Worm (Caenorhabditis elegans) whole organism, young adult: ENCODE measurements around the gene pyc-1.

Experiments
- B0035.1 ChIP-seq: sonication (generic microtip); optimal IDR thresholded peaks from 2 replicates; lab custom pipeline; 2016; ENCODE audit warnings: missing genetic modification characterization, mild to moderate bottlenecking, missing compliant biosample characterization, missing genotype, missing genetic modification reagents
- B0336.3 ChIP-seq: fragments of 200-800 bp; sonication (Bioruptor generic); IDR thresholded peaks from 2 replicates; pipeline ENCODE4 v1.3.6; 2022; ENCODE audit warnings: missing genetic modification characterization, missing compliant biosample characterization
- C06A6.2 ChIP-seq: fragments of 200-800 bp; sonication (Bioruptor generic); conservative IDR thresholded peaks from 2 replicates; pipeline ENCODE4 v1.3.6; 2022; ENCODE audit warnings: missing genetic modification characterization, missing compliant biosample characterization
- D2030.7 ChIP-seq: fragments of 200-800 bp; sonication (Bioruptor generic); IDR thresholded peaks from 2 replicates; pipeline ENCODE4 v1.3.6; 2022; ENCODE audit warnings: missing genetic modification reagents, missing genetic modification characterization, missing compliant biosample characterization
- F23B12.7 ChIP-seq: sonication (generic microtip); optimal IDR thresholded peaks from 2 replicates; lab custom pipeline; 2017; ENCODE audit warnings: missing genetic modification characterization, mild to moderate bottlenecking, missing compliant biosample characterization, antibody characterized with exemption, moderate library complexity; ENCODE audit not compliant: insufficient read depth
- F52B5.7 ChIP-seq: sonication (generic microtip); optimal IDR thresholded peaks from 2 replicates; lab custom pipeline; 2016; ENCODE audit warnings: mild to moderate bottlenecking, missing genetic modification characterization, missing compliant biosample characterization
- T07F8.4 ChIP-seq: sonication (generic microtip); optimal IDR thresholded peaks from 2 replicates; lab custom pipeline; 2016; ENCODE audit warnings: mild to moderate bottlenecking, missing genetic modification characterization, moderate library complexity, missing compliant biosample characterization
- Y53F4B.3 ChIP-seq: fragments of 200-800 bp; sonication (Bioruptor generic); IDR thresholded peaks from 2 replicates; pipeline ENCODE4 v1.3.6; 2022; ENCODE audit warnings: missing genetic modification reagents, missing genetic modification characterization, missing compliant biosample characterization
- Y79H2A.3 ChIP-seq: fragments of 200-800 bp; sonication (Bioruptor generic); conservative IDR thresholded peaks from 2 replicates; pipeline ENCODE4 v1.3.6; 2022; ENCODE audit warnings: missing genetic modification reagents, missing genetic modification characterization, missing compliant biosample characterization
- Y95B8A.8 ChIP-seq: fragments of 200-800 bp; sonication (Bioruptor generic); IDR thresholded peaks from 2 replicates; pipeline ENCODE4 v1.3.6; 2022; ENCODE audit warnings: missing genetic modification reagents, missing genetic modification characterization, missing compliant biosample characterization
- ZK185.1 ChIP-seq: sonication (generic microtip); optimal IDR thresholded peaks from 2 replicates; lab custom pipeline; 2016; ENCODE audit warnings: mild to moderate bottlenecking, missing genetic modification characterization, missing compliant biosample characterization; ENCODE audit not compliant: poor library complexity, severe bottlenecking
- aptf-2 ChIP-seq: fragments of 200-800 bp; sonication (Bioruptor generic); conservative IDR thresholded peaks from 2 replicates; pipeline ENCODE4 v1.3.6; 2022; ENCODE audit warnings: missing genetic modification reagents, missing genetic modification characterization, missing compliant biosample characterization
- aptf-3 ChIP-seq: fragments of 200-800 bp; sonication (Bioruptor generic); IDR thresholded peaks from 2 replicates; pipeline ENCODE4 v1.3.6; 2022; ENCODE audit warnings: missing genetic modification characterization, missing compliant biosample characterization
- bed-1 ChIP-seq: fragments of 200-800 bp; sonication (Bioruptor generic); IDR thresholded peaks from 2 replicates; pipeline ENCODE4 v1.3.6; 2022; ENCODE audit warnings: missing genetic modification reagents, missing genetic modification characterization, missing compliant biosample characterization
- cebp-1 ChIP-seq, 2 experiments: fragments of 200-800 bp in 1 of 2; sonication (Bioruptor generic) in 1 of 2; sonication (generic microtip) in 1 of 2; IDR thresholded peaks in 1 of 2; optimal IDR thresholded peaks in 1 of 2; 2 replicates each; pipeline versions ENCODE4 v1.3.6 to Lab custom; 2017 to 2022; ENCODE audit warnings: missing compliant biosample characterization in 2 of 2, missing genetic modification characterization in 2 of 2, mild to moderate bottlenecking in 1 of 2, missing genetic modification reagents in 1 of 2, moderate library complexity in 1 of 2
- ceh-79 ChIP-seq: sonication (generic microtip); optimal IDR thresholded peaks from 2 replicates; lab custom pipeline; 2017; ENCODE audit warnings: mild to moderate bottlenecking, missing genetic modification characterization, missing compliant biosample characterization
- dox-1 ChIP-seq: fragments of 200-800 bp; sonication (Bioruptor generic); IDR thresholded peaks from 2 replicates; pipeline ENCODE4 v1.3.6; 2022; ENCODE audit warnings: missing genetic modification reagents, missing genetic modification characterization, missing compliant biosample characterization
- dpff-1 ChIP-seq: sonication (generic microtip); optimal IDR thresholded peaks from 2 replicates; lab custom pipeline; 2017; ENCODE audit warnings: mild to moderate bottlenecking, missing genetic modification characterization, missing compliant biosample characterization
- fkh-3 ChIP-seq: sonication (generic microtip); optimal IDR thresholded peaks from 2 replicates; lab custom pipeline; 2016; ENCODE audit warnings: mild to moderate bottlenecking, missing genetic modification characterization, missing compliant biosample characterization
- let-607 ChIP-seq, 2 experiments: fragments of 200-800 bp in 1 of 2; sonication (Bioruptor generic) in 1 of 2; sonication (generic microtip) in 1 of 2; optimal IDR thresholded peaks; 2 replicates each; lab custom pipeline; 2016 to 2018; ENCODE audit warnings: mild to moderate bottlenecking in 2 of 2, missing compliant biosample characterization in 2 of 2, missing genetic modification characterization in 2 of 2, moderate library complexity in 2 of 2, missing genotype in 1 of 2
- lin-40 ChIP-seq: sonication (generic microtip); optimal IDR thresholded peaks from 2 replicates; lab custom pipeline; 2016; ENCODE audit warnings: missing genetic modification characterization, mild to moderate bottlenecking, missing compliant biosample characterization, missing genotype, missing genetic modification reagents
- lin-54 ChIP-seq: fragments of 200-800 bp; sonication (Bioruptor generic); optimal IDR thresholded peaks from 2 replicates; lab custom pipeline; 2018; ENCODE audit warnings: mild to moderate bottlenecking, missing genetic modification characterization, missing compliant biosample characterization
- madf-10 ChIP-seq: sonication (generic microtip); optimal IDR thresholded peaks from 2 replicates; lab custom pipeline; 2016; ENCODE audit warnings: mild to moderate bottlenecking, missing genetic modification characterization, missing compliant biosample characterization
- madf-8 ChIP-seq: fragments of 200-800 bp; sonication (Bioruptor generic); conservative IDR thresholded peaks from 2 replicates; pipeline ENCODE4 v1.3.6; 2022; ENCODE audit warnings: missing genetic modification reagents, missing genetic modification characterization, missing compliant biosample characterization
- mcd-1 ChIP-seq: fragments of 200-800 bp; sonication (Bioruptor generic); IDR thresholded peaks from 2 replicates; pipeline ENCODE4 v1.3.6; 2022; ENCODE audit warnings: missing genetic modification reagents, missing genetic modification characterization, missing compliant biosample characterization
- nfya-1 ChIP-seq: sonication (generic microtip); optimal IDR thresholded peaks from 2 replicates; lab custom pipeline; 2017; ENCODE audit warnings: antibody characterized with exemption, missing compliant biosample characterization, missing genetic modification characterization, borderline replicate concordance; ENCODE audit not compliant: insufficient read depth
- rcor-1 ChIP-seq: fragments of 200-800 bp; sonication (Bioruptor generic); IDR thresholded peaks from 2 replicates; pipeline ENCODE4 v1.3.6; 2022; ENCODE audit warnings: missing genetic modification reagents, missing genetic modification characterization, missing compliant biosample characterization
- snpc-1.3 ChIP-seq: sonication (generic microtip); optimal IDR thresholded peaks from 2 replicates; lab custom pipeline; 2017; ENCODE audit warnings: missing genetic modification characterization, mild to moderate bottlenecking, missing compliant biosample characterization, antibody characterized with exemption, moderate library complexity, missing genotype, missing genetic modification reagents; ENCODE audit not compliant: insufficient read depth
- somi-1 ChIP-seq: fragments of 200-800 bp; sonication (Bioruptor generic); optimal IDR thresholded peaks from 2 replicates; lab custom pipeline; 2018; ENCODE audit warnings: mild to moderate bottlenecking, missing genetic modification characterization, missing compliant biosample characterization
- tbp1 ChIP-seq: fragments of 200-800 bp; sonication (Bioruptor generic); optimal IDR thresholded peaks from 2 replicates; lab custom pipeline; 2018; ENCODE audit warnings: mild to moderate bottlenecking, missing genetic modification characterization, missing compliant biosample characterization
- tbx-9 ChIP-seq: sonication (generic microtip); optimal IDR thresholded peaks from 2 replicates; lab custom pipeline; 2016; ENCODE audit warnings: borderline replicate concordance, missing genetic modification characterization, inconsistent platforms, missing compliant biosample characterization
- zfh-2 ChIP-seq: fragments of 200-800 bp; sonication (Bioruptor generic); conservative IDR thresholded peaks from 2 replicates; pipeline ENCODE4 v1.3.6; 2022; ENCODE audit warnings: missing genetic modification reagents, missing genetic modification characterization, missing compliant biosample characterization
- zim-3 ChIP-seq: sonication (generic microtip); optimal IDR thresholded peaks from 2 replicates; lab custom pipeline; 2017; ENCODE audit warnings: mild to moderate bottlenecking, missing genetic modification characterization, moderate library complexity, missing compliant biosample characterization
- ztf-25 ChIP-seq: fragments of 200-800 bp; sonication (Bioruptor generic); IDR thresholded peaks from 2 replicates; pipeline ENCODE4 v1.3.6; 2022; ENCODE audit warnings: missing genetic modification reagents, missing genetic modification characterization, missing compliant biosample characterization
- ztf-3 ChIP-seq: fragments of 200-800 bp; sonication (Bioruptor generic); optimal IDR thresholded peaks from 2 replicates; lab custom pipeline; 2018; ENCODE audit warnings: mild to moderate bottlenecking, missing genetic modification characterization, missing compliant biosample characterization

Gene pyc-1

ce11 chrV:11782809-11783440 lies 39.4 kb downstream of the pyc-1 start, which contains the start of gene F55A11.11 (continued):
- TF ChIP-seq F23B12.7 (tag; lab: Kevin White, UChicago) (peak; percentile 73), zfh-2 (GFP tag; lab: Robert Waterston, UW) (no peak), dox-1 (GFP tag; lab: Robert Waterston, UW) (peak; percentile 93; the same call in 1 of the 2 replicates), cebp-1 (GFP tag; IDR thresholded peaks at IDR 0.05; lab: Robert Waterston, UW) (peak; percentile 72), cebp-1 (tag; optimal IDR thresholded peaks at IDR 0.05; lab: Kevin White, UChicago) (peak; percentile 85), madf-10 (tag; lab: Kevin White, UChicago) (peak; percentile 89), lin-40 (tag; lab: Kevin White, UChicago) (peak; percentile 73), fkh-3 (tag; lab: Kevin White, UChicago) (peak; percentile 94), C06A6.2 (peak; percentile 65; the same call in 1 of the 2 replicates), F52B5.7 (tag; lab: Kevin White, UChicago) (peak; percentile 98), Y79H2A.3 (GFP tag; lab: Robert Waterston, UW) (peak; percentile 47; the same call in 1 of the 2 replicates), snpc-1.3 (tag; lab: Kevin White, UChicago) (peak; percentile 85), ZK185.1 (tag; lab: Kevin White, UChicago) (peak; percentile 91), somi-1 (peak; percentile 88), aptf-3 (GFP tag; lab: Robert Waterston, UW) (peak; percentile 94), T07F8.4 (peak; percentile 83), nfya-1 (tag; lab: Kevin White, UChicago) (no peak)

ce11 chrV:11779810-11780209 lies 42.5 kb downstream of the pyc-1 start:
- TF ChIP-seq Y53F4B.3 (GFP tag; lab: Robert Waterston, UW) (no peak), tbp1 (GFP tag; lab: Kevin White, UChicago) (no peak), mcd-1 (GFP tag; lab: Robert Waterston, UW) (no peak), ceh-79 (tag; lab: Kevin White, UChicago) (no peak)

- TF ChIP-seq B0035.1 (no peak), T07F8.4 (no peak), Y95B8A.8 (GFP tag; lab: Robert Waterston, UW) (no peak), B0336.3 (GFP tag; lab: Robert Waterston, UW) (no peak), bed-1 (no peak), zim-3 (tag; lab: Kevin White, UChicago) (no peak), D2030.7 (GFP tag; lab: Robert Waterston, UW) (no peak), ztf-25 (GFP tag; lab: Robert Waterston, UW) (no peak), ztf-3 (GFP tag; lab: Kevin White, UChicago) (no peak), dpff-1 (tag; lab: Kevin White, UChicago) (no peak), aptf-2 (GFP tag; lab: Robert Waterston, UW) (no peak), rcor-1 (no peak), lin-54 (no peak), let-607 (tag; optimal IDR thresholded peaks at IDR 0.05; lab: Kevin White, UChicago) (no peak), Y79H2A.3 (GFP tag; lab: Robert Waterston, UW) (no peak), tbx-9 (no peak), madf-8 (no peak)
These were observed 43.0 kb downstream of the pyc-1 start for ce11 chrV:11779310-11779709.
